Worm (Caenorhabditis elegans): ENCODE results near the gene F07B7.7.
A peak's percentile ranks its signal among the peaks of the same experiment; 100 is the strongest.
"Not testable (repeated sequence)": the region's sequence is repeated elsewhere in the genome, so short reads cannot be mapped to it uniquely, and the experiment has no call there.

F07B7.7 gene

DNA sequence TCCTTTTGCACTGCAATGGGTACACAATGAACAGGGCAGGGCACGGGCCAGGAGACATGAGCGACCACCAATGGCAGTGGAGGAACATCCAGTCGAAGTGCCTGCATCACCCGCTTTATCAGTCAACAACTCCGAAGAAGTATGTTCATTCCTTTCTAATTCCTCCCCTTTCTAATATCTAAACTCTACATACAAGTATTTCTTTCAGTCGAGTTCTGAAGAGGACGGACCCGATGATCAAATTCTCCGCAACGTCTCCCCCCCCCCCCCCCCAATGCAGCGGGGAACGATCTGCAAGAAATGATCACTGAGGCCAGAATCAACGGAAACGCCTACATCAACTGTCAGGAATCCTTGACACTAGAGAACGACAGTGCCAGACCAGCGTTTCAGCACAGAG lies at the start of gene F07B7.7:
Gene F07B7.7, plus strand, starts transcription at position 301 of the 400 bp plus-strand sequence.
- not testable (repeated sequence) for TF ChIP-seq blmp-1 (tag; optimal IDR thresholded peaks at IDR 0.05); ceh-83 (GFP tag; optimal IDR thresholded peaks at IDR 0.05); ceh-39 (tag; optimal IDR thresholded peaks at IDR 0.05)

DNA sequence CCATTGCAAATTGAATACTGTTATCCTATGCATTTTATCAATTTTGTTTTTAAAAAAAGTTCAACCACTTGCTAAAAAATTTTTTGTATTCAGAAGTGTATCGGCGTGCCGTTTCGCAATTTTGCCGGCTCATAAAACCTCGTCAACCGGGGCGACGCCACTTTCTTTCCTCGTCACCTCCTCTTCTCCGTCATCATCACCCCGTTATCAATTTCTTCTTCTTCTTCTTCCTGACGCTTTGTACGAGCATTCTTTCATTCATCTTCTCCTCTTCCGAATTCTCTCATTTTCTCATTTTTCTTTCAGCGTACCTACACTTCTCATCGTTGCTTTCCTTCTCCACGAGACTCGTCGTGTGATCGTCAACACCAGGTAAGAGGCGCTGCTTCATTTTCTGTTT lies 49.2 kb upstream of the F07B7.7 start, which contains the start of gene sup-37:
Gene sup-37, plus strand, starts transcription at position 301 of the 400 bp plus-strand sequence.
- TF ChIP-seq mab-5 (tag; optimal IDR thresholded peaks at IDR 0.05) (no peak), M03D4.4 (tag; optimal IDR thresholded peaks at IDR 0.05) (no peak)

- TF ChIP-seq sptf-1 (tag; optimal IDR thresholded peaks at IDR 0.05) (no peak), unc-62 (GFP tag; optimal IDR thresholded peaks at IDR 0.05) (no peak), ceh-83 (GFP tag; optimal IDR thresholded peaks at IDR 0.05) (no peak)
Observed at ce11 chrV:8789345-8789744, 46.1 kb upstream of the F07B7.7 start.

- TF ChIP-seq unc-39 (tag; optimal IDR thresholded peaks at IDR 0.05) (no peak), lin-13 (tag; optimal IDR thresholded peaks at IDR 0.05) (no peak), pha-4 (tag; optimal IDR thresholded peaks at IDR 0.05) (no peak), cnd-1 (tag; optimal IDR thresholded peaks at IDR 0.05) (no peak), nhr-28 (tag; optimal IDR thresholded peaks at IDR 0.05) (no peak), elt-1 (tag; optimal IDR thresholded peaks at IDR 0.05; ENCODE audit: borderline replicate concordance, insufficient read depth) (no peak), ceh-43 (GFP tag; optimal IDR thresholded peaks at IDR 0.05) (no peak), mep-1 (tag; optimal IDR thresholded peaks at IDR 0.05) (no peak), mls-2 (tag; optimal IDR thresholded peaks at IDR 0.05) (no peak), ceh-39 (tag; optimal IDR thresholded peaks at IDR 0.05) (no peak), elt-3 (tag; optimal IDR thresholded peaks at IDR 0.05) (no peak), flh-1 (GFP tag; optimal IDR thresholded peaks at IDR 0.05) (no peak), ceh-83 (GFP tag; optimal IDR thresholded peaks at IDR 0.05) (no peak)
Observed at ce11 chrV:8792814-8793213, 42.6 kb upstream of the F07B7.7 start.

DNA sequence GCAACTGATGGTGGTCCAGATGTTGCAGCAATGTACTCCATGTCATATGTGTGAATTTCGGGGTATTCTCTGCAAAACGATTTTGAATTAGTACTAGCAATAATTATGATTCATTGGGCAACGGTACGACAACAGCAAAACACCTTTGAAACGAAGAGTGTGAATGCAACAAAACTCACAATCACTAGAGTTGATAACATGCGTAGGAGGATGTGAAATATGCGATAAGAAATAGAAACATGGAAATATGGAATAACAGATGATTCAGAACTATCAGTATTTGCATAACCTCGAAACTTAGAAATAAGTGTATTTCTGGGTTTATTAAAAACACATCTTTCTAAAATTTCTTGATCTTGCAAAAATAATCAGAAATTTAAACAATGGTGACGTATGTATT lies 39.9 kb upstream of the F07B7.7 start:
- TF ChIP-seq mep-1 (tag; optimal IDR thresholded peaks at IDR 0.05) (no peak), lsy-2 (tag; optimal IDR thresholded peaks at IDR 0.05) (no peak), ceh-39 (tag; optimal IDR thresholded peaks at IDR 0.05) (no peak), pha-4 (tag; optimal IDR thresholded peaks at IDR 0.05) (no peak), elt-1 (tag; optimal IDR thresholded peaks at IDR 0.05; ENCODE audit: borderline replicate concordance, insufficient read depth) (no peak), nhr-2 (tag; optimal IDR thresholded peaks at IDR 0.05) (no peak), unc-120 (tag; optimal IDR thresholded peaks at IDR 0.05; ENCODE audit: poor library complexity, severe bottlenecking) (no peak), sem-2 (GFP tag; optimal IDR thresholded peaks at IDR 0.05) (no peak), nhr-28 (tag; optimal IDR thresholded peaks at IDR 0.05) (no peak), ztf-11 (tag; optimal IDR thresholded peaks at IDR 0.05) (no peak), elt-3 (tag; optimal IDR thresholded peaks at IDR 0.05) (no peak), lin-32 (GFP tag; optimal IDR thresholded peaks at IDR 0.05) (no peak), mab-5 (tag; optimal IDR thresholded peaks at IDR 0.05) (no peak), ces-1 (GFP tag; optimal IDR thresholded peaks at IDR 0.05) (no peak), nhr-12 (tag; optimal IDR thresholded peaks at IDR 0.05) (no peak), sptf-1 (tag; optimal IDR thresholded peaks at IDR 0.05) (no peak), drap-1 (GFP tag; optimal IDR thresholded peaks at IDR 0.05) (no peak), zip-8 (tag; optimal IDR thresholded peaks at IDR 0.05) (no peak), cnd-1 (tag; optimal IDR thresholded peaks at IDR 0.05) (no peak)

ce11 chrV:8796246-8796645 lies 39.2 kb upstream of the F07B7.7 start:
- TF ChIP-seq M03D4.4 (tag; optimal IDR thresholded peaks at IDR 0.05) (no peak), ham-2 (GFP tag; optimal IDR thresholded peaks at IDR 0.05) (peak; percentile 81)

ce11 chrV:8796889-8797288 lies 38.5 kb upstream of the F07B7.7 start:
- peak; percentile 46 for TF ChIP-seq pha-4 (tag; optimal IDR thresholded peaks at IDR 0.05)
- no peak for TF ChIP-seq blmp-1 (tag; optimal IDR thresholded peaks at IDR 0.05)
- TF ChIP-seq sem-2 (GFP tag; optimal IDR thresholded peaks at IDR 0.05): no peak
- TF ChIP-seq ceh-39 (tag; optimal IDR thresholded peaks at IDR 0.05): no peak
- no peak for TF ChIP-seq nhr-76 (tag; optimal IDR thresholded peaks at IDR 0.05)
- peak; percentile 99 for TF ChIP-seq nhr-2 (tag; optimal IDR thresholded peaks at IDR 0.05)
- TF ChIP-seq nhr-237 (tag; optimal IDR thresholded peaks at IDR 0.05): no peak
- TF ChIP-seq unc-39 (tag; optimal IDR thresholded peaks at IDR 0.05): no peak
- peak; percentile 71 for TF ChIP-seq mls-2 (tag; optimal IDR thresholded peaks at IDR 0.05)
- no peak for TF ChIP-seq mab-5 (tag; optimal IDR thresholded peaks at IDR 0.05)
- TF ChIP-seq sptf-1 (tag; optimal IDR thresholded peaks at IDR 0.05): peak; percentile 10
- TF ChIP-seq ceh-43 (GFP tag; optimal IDR thresholded peaks at IDR 0.05): peak; percentile 59

All from whole organism, mixed stage, embryonic.